Fruit fly (Drosophila melanogaster) whole organism, embryonic: Measurements from ENCODE around the gene CG8136.

ENCODE experiments used
- Atf-2 ChIP-seq: fragments of 200-800 bp; sonication (Bioruptor generic); optimal IDR thresholded peaks from 2 replicates; lab custom pipeline; 2016; ENCODE audit warnings: missing biosample characterization, missing genetic modification characterization
- Blimp-1 ChIP-seq: fragments of 200-800 bp; sonication (Bioruptor generic); optimal IDR thresholded peaks from 3 replicates; lab custom pipeline; 2018; ENCODE audit warnings: missing biosample characterization, missing genetic modification characterization, mild to moderate bottlenecking, moderate library complexity, missing genetic modification reagents
- CG10267 ChIP-seq: fragments of 200-800 bp; sonication (Bioruptor generic); optimal IDR thresholded peaks from 2 replicates; lab custom pipeline; 2018; ENCODE audit warnings: missing biosample characterization, mild to moderate bottlenecking, missing genetic modification characterization, moderate library complexity
- CG10274 ChIP-seq: fragments of 200-800 bp; sonication (Bioruptor generic); optimal IDR thresholded peaks from 3 replicates; lab custom pipeline; 2017; ENCODE audit warnings: missing biosample characterization, mild to moderate bottlenecking, missing genetic modification characterization
- CG11560 ChIP-seq: fragments of 200-800 bp; sonication (Bioruptor generic); IDR thresholded peaks from 3 replicates; pipeline ENCODE4 v1.3.6; 2022; ENCODE audit warnings: missing biosample characterization, missing genetic modification characterization
- CG12219 ChIP-seq: fragments of 200-800 bp; sonication (Bioruptor generic); optimal IDR thresholded peaks from 3 replicates; lab custom pipeline; 2018; ENCODE audit warnings: missing biosample characterization, mild to moderate bottlenecking, missing genetic modification characterization
- CG12942 ChIP-seq: fragments of 200-800 bp; sonication (Bioruptor generic); optimal IDR thresholded peaks from 3 replicates; lab custom pipeline; 2016; ENCODE audit warnings: missing biosample characterization, missing genetic modification characterization
- CG13287 ChIP-seq: fragments of 200-800 bp; sonication (Bioruptor generic); IDR thresholded peaks from 2 replicates; pipeline ENCODE4 v1.3.6; 2022; ENCODE audit warnings: missing biosample characterization, missing genetic modification characterization; ENCODE audit not compliant: partially characterized antibody
- CG13624 ChIP-seq: fragments of 200-800 bp; sonication (Bioruptor generic); optimal IDR thresholded peaks from 2 replicates; lab custom pipeline; 2016; ENCODE audit warnings: missing biosample characterization, missing genetic modification characterization
- CG13775 ChIP-seq: fragments of 200-800 bp; sonication (Bioruptor generic); optimal IDR thresholded peaks from 3 replicates; lab custom pipeline; 2017; ENCODE audit warnings: missing biosample characterization, mild to moderate bottlenecking, missing genetic modification characterization
- CG15073 ChIP-seq: fragments of 200-800 bp; sonication (Bioruptor generic); optimal IDR thresholded peaks from 2 replicates; lab custom pipeline; 2016; ENCODE audit warnings: missing biosample characterization, missing genetic modification characterization
- CG1529 ChIP-seq: fragments of 200-800 bp; sonication (Bioruptor generic); optimal IDR thresholded peaks from 3 replicates; lab custom pipeline; 2018; ENCODE audit warnings: missing biosample characterization, missing genetic modification characterization
- CG15479 ChIP-seq: fragments of 200-800 bp; sonication (Bioruptor generic); optimal IDR thresholded peaks from 3 replicates; lab custom pipeline; 2019; ENCODE audit warnings: missing biosample characterization, mild to moderate bottlenecking, missing genetic modification characterization, moderate library complexity
- CG15696 ChIP-seq: fragments of 200-800 bp; sonication (Bioruptor generic); optimal IDR thresholded peaks from 2 replicates; lab custom pipeline; 2019; ENCODE audit warnings: missing biosample characterization, mild to moderate bottlenecking, missing genetic modification characterization, moderate library complexity
- CG18619 ChIP-seq: fragments of 200-800 bp; sonication (Bioruptor generic); optimal IDR thresholded peaks from 3 replicates; lab custom pipeline; 2017; ENCODE audit warnings: missing biosample characterization, mild to moderate bottlenecking, missing genetic modification characterization
- CG2202 ChIP-seq: fragments of 200-800 bp; sonication (Bioruptor generic); optimal IDR thresholded peaks from 2 replicates; lab custom pipeline; 2018; ENCODE audit warnings: missing biosample characterization, mild to moderate bottlenecking, missing genetic modification characterization
- CG30020 ChIP-seq: fragments of 200-800 bp; optimal IDR thresholded peaks from 2 replicates; lab custom pipeline; 2019; ENCODE audit warnings: missing biosample characterization, mild to moderate bottlenecking, missing genetic modification characterization, moderate library complexity
- CG3726 ChIP-seq: fragments of 200-800 bp; sonication (Bioruptor generic); IDR thresholded peaks from 3 replicates; pipeline ENCODE4, ENCODE4 v1.3.6; 2022; ENCODE audit warnings: missing biosample characterization, missing genetic modification characterization
- CG6765 ChIP-seq: fragments of 200-800 bp; sonication (Bioruptor generic); optimal IDR thresholded peaks from 3 replicates; lab custom pipeline; 2017; ENCODE audit warnings: missing biosample characterization, mild to moderate bottlenecking, missing genetic modification characterization
- CG6813 ChIP-seq: fragments of 200-800 bp; sonication (Bioruptor generic); optimal IDR thresholded peaks from 2 replicates; lab custom pipeline; 2017; ENCODE audit warnings: missing biosample characterization, missing genetic modification characterization, mild to moderate bottlenecking, moderate library complexity, missing genetic modification reagents
- CG7745 ChIP-seq: fragments of 200-800 bp; sonication (Bioruptor generic); optimal IDR thresholded peaks from 2 replicates; lab custom pipeline; 2018; ENCODE audit warnings: missing biosample characterization, mild to moderate bottlenecking, missing genetic modification characterization, moderate library complexity
- CG8359 ChIP-seq: fragments of 200-800 bp; sonication (Bioruptor generic); optimal IDR thresholded peaks from 2 replicates; lab custom pipeline; 2017; ENCODE audit warnings: missing biosample characterization, mild to moderate bottlenecking, missing genetic modification characterization, borderline replicate concordance
- CG8478 ChIP-seq: fragments of >200 bp; optimal IDR thresholded peaks from 2 replicates; lab custom pipeline; 2018
- CG9727 ChIP-seq: fragments of 200-800 bp; sonication (Bioruptor generic); optimal IDR thresholded peaks from 3 replicates; lab custom pipeline; 2017; ENCODE audit warnings: missing biosample characterization, mild to moderate bottlenecking, missing genetic modification characterization
- Hand ChIP-seq: fragments of 200-800 bp; sonication (Bioruptor generic); optimal IDR thresholded peaks from 2 replicates; lab custom pipeline; 2017; ENCODE audit warnings: mild to moderate bottlenecking, missing biosample characterization, missing genetic modification reagents, missing genetic modification characterization
- HmgZ ChIP-seq: fragments of 200-800 bp; sonication (Bioruptor generic); optimal IDR thresholded peaks from 2 replicates; lab custom pipeline; 2018; ENCODE audit warnings: missing biosample characterization, mild to moderate bottlenecking, missing genetic modification characterization
- Hmx ChIP-seq: fragments of 200-800 bp; sonication (Bioruptor generic); optimal IDR thresholded peaks from 2 replicates; lab custom pipeline; 2016; ENCODE audit warnings: missing biosample characterization, missing genetic modification characterization
- Lpt ChIP-seq: fragments of >200 bp; optimal IDR thresholded peaks from 2 replicates; lab custom pipeline; 2018; ENCODE audit warnings: missing biosample characterization, missing genetic modification characterization
- Mrtf ChIP-seq: fragments of 200-800 bp; sonication (Bioruptor generic); IDR thresholded peaks from 3 replicates; pipeline ENCODE4 v1.3.6; 2022; ENCODE audit warnings: missing biosample characterization, missing genetic modification characterization
- NC2α ChIP-seq: fragments of 200-800 bp; sonication (Bioruptor generic); optimal IDR thresholded peaks from 2 replicates; lab custom pipeline; 2016; ENCODE audit warnings: missing biosample characterization, missing genetic modification characterization
- Nf-YB ChIP-seq: fragments of 200-800 bp; sonication (Bioruptor generic); optimal IDR thresholded peaks from 3 replicates; lab custom pipeline; 2019; ENCODE audit warnings: missing biosample characterization, mild to moderate bottlenecking, missing genetic modification characterization, moderate library complexity
- Pdp1 ChIP-seq, 2 experiments: fragments of 200-800 bp; sonication (Bioruptor generic); optimal IDR thresholded peaks; 3 replicates each; lab custom pipeline; 2016; ENCODE audit warnings: missing biosample characterization in 2 of 2, missing genetic modification characterization in 2 of 2, mild to moderate bottlenecking in 1 of 2, moderate library complexity in 1 of 2
- Taf1 ChIP-seq: fragments of 200-800 bp; sonication (Bioruptor generic); IDR thresholded peaks from 2 replicates; pipeline ENCODE4 v1.3.6; 2022; ENCODE audit warnings: missing biosample characterization, missing genetic modification characterization
- ac ChIP-seq: fragments of 200-800 bp; sonication (Bioruptor generic); optimal IDR thresholded peaks from 3 replicates; lab custom pipeline; 2017; ENCODE audit warnings: missing biosample characterization, mild to moderate bottlenecking, missing genetic modification characterization
- al ChIP-seq: fragments of 200-800 bp; sonication (Bioruptor generic); IDR thresholded peaks from 2 replicates; pipeline ENCODE4 v1.3.6; 2022; ENCODE audit warnings: missing biosample characterization, missing genetic modification characterization
- bab2 ChIP-seq: fragments of 200-800 bp; sonication (Bioruptor generic); optimal IDR thresholded peaks from 2 replicates; lab custom pipeline; 2016; ENCODE audit warnings: missing biosample characterization, missing genetic modification characterization
- ci ChIP-seq: fragments of 200-800 bp; sonication (Bioruptor generic); IDR thresholded peaks from 3 replicates; pipeline ENCODE4 v1.3.6; 2022; ENCODE audit warnings: missing biosample characterization, missing genetic modification characterization
- esg ChIP-seq: fragments of 200-800 bp; sonication (Bioruptor generic); conservative IDR thresholded peaks from 2 replicates; pipeline ENCODE4 v1.3.6; 2022; ENCODE audit warnings: missing biosample characterization, missing genetic modification characterization
- hth ChIP-seq: fragments of >200 bp; optimal IDR thresholded peaks from 2 replicates; lab custom pipeline; 2017; ENCODE audit warnings: inconsistent platforms
- inv ChIP-seq: fragments of 200-800 bp; sonication (Bioruptor generic); IDR thresholded peaks from 2 replicates; pipeline ENCODE4 v1.3.6; 2022; ENCODE audit warnings: missing biosample characterization, missing genetic modification characterization; ENCODE audit not compliant: partially characterized antibody
- mam ChIP-seq: fragments of 200-800 bp; sonication (Bioruptor generic); optimal IDR thresholded peaks from 3 replicates; lab custom pipeline; 2016; ENCODE audit warnings: missing biosample characterization, missing genetic modification characterization
- peb ChIP-seq: fragments of 200-800 bp; sonication (Bioruptor generic); IDR thresholded peaks from 2 replicates; pipeline ENCODE4 v1.3.6; 2022; ENCODE audit warnings: missing biosample characterization, missing genetic modification characterization
- pho ChIP-seq: fragments of 200-800 bp; sonication (Bioruptor generic); optimal IDR thresholded peaks from 2 replicates; lab custom pipeline; 2016; ENCODE audit warnings: missing biosample characterization, missing genetic modification characterization
- seq ChIP-seq: fragments of 200-800 bp; sonication (Bioruptor generic); IDR thresholded peaks from 2 replicates; pipeline ENCODE4 v1.3.6; 2022; ENCODE audit warnings: missing biosample characterization, missing genetic modification characterization
- slou ChIP-seq: fragments of 200-800 bp; sonication (Bioruptor generic); optimal IDR thresholded peaks from 3 replicates; lab custom pipeline; 2016; ENCODE audit warnings: missing biosample characterization, missing genetic modification characterization
- slp2 ChIP-seq: fragments of 200-800 bp; sonication (Bioruptor generic); optimal IDR thresholded peaks from 2 replicates; lab custom pipeline; 2016; ENCODE audit warnings: missing biosample characterization, missing genetic modification characterization
- sug ChIP-seq: fragments of 200-800 bp; optimal IDR thresholded peaks from 2 replicates; lab custom pipeline; 2019; ENCODE audit warnings: missing biosample characterization, mild to moderate bottlenecking, missing genetic modification characterization, moderate library complexity
- tx ChIP-seq: fragments of 200-800 bp; sonication (Bioruptor generic); optimal IDR thresholded peaks from 2 replicates; lab custom pipeline; 2016; ENCODE audit warnings: missing biosample characterization, missing genetic modification characterization
- vfl ChIP-seq: fragments of 200-800 bp; sonication (Bioruptor generic); optimal IDR thresholded peaks from 2 replicates; lab custom pipeline; 2016; ENCODE audit warnings: missing biosample characterization, missing genetic modification characterization
- wdn ChIP-seq: fragments of 200-800 bp; sonication (Bioruptor generic); IDR thresholded peaks from 2 replicates; pipeline ENCODE4 v1.3.6; 2022; ENCODE audit warnings: missing biosample characterization, missing genetic modification characterization

Gene CG8136

DNA sequence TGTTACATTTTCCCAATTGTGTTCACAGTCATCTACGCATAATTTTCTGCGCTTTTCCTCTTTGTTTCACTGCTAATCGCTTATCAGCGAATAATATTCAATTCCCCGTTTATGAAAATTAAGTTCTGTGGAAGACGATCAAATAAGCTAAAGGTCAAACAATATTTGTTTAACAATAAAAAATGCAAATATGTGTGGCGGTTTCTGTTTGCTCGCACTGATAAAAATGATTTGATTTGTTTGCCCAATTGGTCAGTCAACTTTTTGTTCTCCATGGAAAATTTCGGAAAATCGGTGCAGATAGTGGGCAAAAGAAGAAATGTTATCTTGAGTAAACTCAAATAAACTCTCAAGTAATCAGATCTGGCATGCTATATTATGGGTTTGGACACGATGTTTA, 16.5 kb upstream of the CG8136 start (continued):
- TF ChIP-seq CG6813 (GFP tag; lab: Kevin White, UChicago) (peak; percentile 32), peb (GFP tag; lab: Robert Waterston, UW) (no peak), Pdp1 (GFP tag; optimal IDR thresholded peaks at IDR 0.05; lab: Kevin White, UChicago) (no peak), CG30020 (tag; lab: Kevin White, UChicago) (no peak), CG8478 (lab: Kevin White, UChicago) (no peak), CG11560 (no peak), CG15479 (peak; percentile 40), hth (lab: Kevin White, UChicago) (no peak), slp2 (GFP tag; lab: Kevin White, UChicago) (no peak), NC2α (GFP tag; lab: Kevin White, UChicago) (no peak), CG13287 (no peak), Atf-2 (GFP tag; lab: Kevin White, UChicago) (no peak), CG15073 (GFP tag; lab: Kevin White, UChicago) (no peak), ac (peak; percentile 40), CG13775 (GFP tag; lab: Kevin White, UChicago) (no peak), CG13624 (GFP tag; lab: Kevin White, UChicago) (no peak), bab2 (GFP tag; lab: Kevin White, UChicago) (no peak), CG9727 (GFP tag; lab: Kevin White, UChicago) (peak; percentile 10), Hmx (GFP tag; lab: Kevin White, UChicago) (no peak), pho (GFP tag; lab: Kevin White, UChicago) (no peak), sug (no peak), CG15696 (peak; percentile 38), CG6765 (GFP tag; lab: Kevin White, UChicago) (no peak), tx (GFP tag; lab: Kevin White, UChicago) (no peak), CG2202 (tag; lab: Kevin White, UChicago) (peak; percentile 1)

DNA sequence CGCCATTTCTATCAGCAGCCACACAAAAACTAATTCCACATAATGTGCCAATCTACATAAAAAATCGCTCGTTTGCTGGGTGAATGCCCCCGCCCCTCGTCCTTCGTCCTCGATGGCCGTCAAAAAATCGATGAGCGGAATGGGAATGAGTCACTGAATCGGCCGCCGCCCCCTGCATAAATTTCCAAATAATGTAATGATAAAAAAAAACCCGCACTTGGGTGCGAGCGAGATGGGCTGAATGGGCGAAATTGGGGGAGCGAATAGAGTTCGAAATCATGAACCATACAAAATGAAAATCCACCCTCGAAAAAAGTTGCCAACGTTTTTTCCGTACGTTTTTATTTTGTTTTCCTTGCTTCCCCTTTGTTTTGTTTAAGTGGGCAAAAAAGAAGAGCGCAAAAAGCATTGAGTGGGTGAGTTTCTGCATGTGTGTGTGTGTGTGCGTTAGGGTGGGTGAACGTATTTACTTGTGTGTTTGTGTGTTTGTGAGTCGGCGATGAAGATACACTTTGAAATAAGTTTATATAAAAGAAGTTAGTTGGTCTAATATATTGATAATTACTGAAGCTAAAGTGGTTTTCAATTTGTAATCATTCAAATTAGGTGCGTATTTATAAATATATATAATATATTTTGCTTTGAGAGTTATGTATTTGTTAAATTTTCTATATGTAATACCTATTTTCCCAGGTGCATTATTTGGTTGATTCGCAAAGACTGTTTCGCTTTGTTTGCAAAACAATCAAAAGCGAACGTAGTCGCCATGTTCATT, 15.7 kb upstream of the CG8136 start:
- TF ChIP-seq wdn (GFP tag; lab: Robert Waterston, UW) (no peak), CG12219 (GFP tag; lab: Kevin White, UChicago) (no peak), mam (GFP tag; lab: Kevin White, UChicago) (no peak), Nf-YB (GFP tag; lab: Kevin White, UChicago) (peak; percentile 91), esg (GFP tag; lab: Robert Waterston, UW) (no peak), CG8359 (GFP tag; lab: Kevin White, UChicago) (no peak), Taf1 (GFP tag; lab: Robert Waterston, UW) (no peak), inv (GFP tag; lab: Robert Waterston, UW) (no peak), CG12942 (no peak), HmgZ (no peak), CG18619 (GFP tag; lab: Kevin White, UChicago) (no peak), CG30020 (tag; lab: Kevin White, UChicago) (no peak), Hand (peak; percentile 10), NC2α (GFP tag; lab: Kevin White, UChicago) (no peak), CG10267 (tag; lab: Kevin White, UChicago) (peak; percentile 3), Lpt (GFP tag; lab: Kevin White, UChicago) (no peak), CG3726 (GFP tag; lab: Robert Waterston, UW) (no peak), seq (GFP tag; lab: Robert Waterston, UW) (peak; percentile 91), ci (no peak), CG7745 (no peak), slou (GFP tag; lab: Kevin White, UChicago) (no peak), Blimp-1 (GFP tag; lab: Kevin White, UChicago) (no peak), Mrtf (0 out of 3 replicates have a peak, but pooled peaks have one; percentile 16), CG1529 (GFP tag; lab: Kevin White, UChicago) (no peak), al (GFP tag; lab: Robert Waterston, UW) (no peak), CG13624 (GFP tag; lab: Kevin White, UChicago) (no peak), vfl (GFP tag; lab: Kevin White, UChicago) (no peak), CG10274 (GFP tag; lab: Kevin White, UChicago) (no peak)
